Worm (Caenorhabditis elegans) whole organism, L4 larva: ENCODE measurements around the gene gbb-1.

Experiments used
- F44E2.7 ChIP-seq: fragments of 200-800 bp; sonication (Bioruptor generic); IDR thresholded peaks from 2 replicates; pipeline ENCODE4 v2.1.2; 2022; ENCODE audit warnings: missing genetic modification characterization, missing compliant biosample characterization
- F49E8.2 ChIP-seq: sonication (generic microtip); optimal IDR thresholded peaks from 2 replicates; lab custom pipeline; 2016; ENCODE audit warnings: missing compliant biosample characterization, mild to moderate bottlenecking, missing genetic modification characterization, borderline replicate concordance
- R02D3.7 ChIP-seq: fragments of 150-350 bp; sonication (generic microtip); optimal IDR thresholded peaks from 3 replicates; lab custom pipeline; 2014; ENCODE audit warnings: missing biosample characterization, missing genetic modification characterization
- T20F7.1 ChIP-seq: fragments of 200-800 bp; sonication (Bioruptor generic); optimal IDR thresholded peaks from 2 replicates; lab custom pipeline; 2018; ENCODE audit warnings: mild to moderate bottlenecking, missing genetic modification characterization, missing compliant biosample characterization
- T26A8.4 ChIP-seq: fragments of 200-800 bp; sonication (Bioruptor generic); IDR thresholded peaks from 2 replicates; pipeline ENCODE4 v1.3.6; 2022; ENCODE audit warnings: missing genetic modification characterization, missing compliant biosample characterization
- ZK546.5 ChIP-seq, 2 experiments: sonication (generic microtip); optimal IDR thresholded peaks; 2 replicates each; lab custom pipeline; 2017; ENCODE audit warnings: missing biosample characterization in 2 of 2, missing genetic modification characterization in 2 of 2
- attf-4 ChIP-seq: sonication (generic microtip); optimal IDR thresholded peaks from 3 replicates; lab custom pipeline; 2017; ENCODE audit warnings: missing biosample characterization, missing genetic modification characterization
- ceh-20 ChIP-seq: fragments of 200-800 bp; sonication (Bioruptor generic); IDR thresholded peaks from 2 replicates; pipeline ENCODE4 v1.3.6; 2022; ENCODE audit warnings: missing genetic modification reagents, missing genetic modification characterization, missing compliant biosample characterization
- ceh-28 ChIP-seq: fragments of 150-350 bp; optimal IDR thresholded peaks from 2 replicates; lab custom pipeline; 2014; ENCODE audit warnings: missing biosample characterization, missing genetic modification reagents, missing genetic modification characterization
- ceh-62 ChIP-seq: sonication (generic microtip); optimal IDR thresholded peaks from 2 replicates; lab custom pipeline; 2017; ENCODE audit warnings: missing biosample characterization, missing genetic modification characterization
- ctbp-1 ChIP-seq: fragments of 200-800 bp; sonication (Bioruptor generic); IDR thresholded peaks from 2 replicates; pipeline ENCODE4 v1.3.6; 2022; ENCODE audit warnings: missing genetic modification reagents, missing genetic modification characterization, missing compliant biosample characterization
- daf-16 ChIP-seq, 3 experiments: sonication (generic microtip); optimal IDR thresholded peaks; 2 replicates each; lab custom pipeline; 2016 to 2017; ENCODE audit warnings: missing genetic modification characterization in 3 of 3, missing genetic modification reagents in 3 of 3, mild to moderate bottlenecking in 2 of 3, missing compliant biosample characterization in 2 of 3, missing biosample characterization in 1 of 3, moderate library complexity in 1 of 3
- daf-8 ChIP-seq: fragments of 200-800 bp; sonication (Bioruptor generic); IDR thresholded peaks from 2 replicates; pipeline ENCODE4 v1.3.6; 2022; ENCODE audit warnings: missing genetic modification characterization, missing compliant biosample characterization
- dmd-8 ChIP-seq: fragments of 200-800 bp; sonication (Bioruptor generic); IDR thresholded peaks from 2 replicates; pipeline ENCODE4 v1.3.6; 2022; ENCODE audit warnings: missing genetic modification characterization, missing compliant biosample characterization
- dmd-9 ChIP-seq: fragments of 200-800 bp; sonication (Bioruptor generic); IDR thresholded peaks from 2 replicates; pipeline ENCODE4 v1.3.6; 2022; ENCODE audit warnings: missing genetic modification reagents, missing genetic modification characterization, missing compliant biosample characterization
- dpl-1 ChIP-seq: fragments of 150-350 bp; optimal IDR thresholded peaks from 2 replicates; lab custom pipeline; 2014; ENCODE audit warnings: missing biosample characterization, missing genetic modification reagents, missing genetic modification characterization
- duxl-1 ChIP-seq: sonication (generic microtip); optimal IDR thresholded peaks from 2 replicates; lab custom pipeline; 2016; ENCODE audit warnings: mild to moderate bottlenecking, missing genetic modification characterization, moderate library complexity, missing compliant biosample characterization; ENCODE audit not compliant: poor library complexity
- dve-1 ChIP-seq: sonication (generic microtip); optimal IDR thresholded peaks from 2 replicates; lab custom pipeline; 2017; ENCODE audit warnings: antibody characterized with exemption, mild to moderate bottlenecking, missing genetic modification characterization, missing compliant biosample characterization; ENCODE audit not compliant: insufficient read depth
- egl-43 ChIP-seq: fragments of 200-800 bp; sonication (Bioruptor generic); IDR thresholded peaks from 2 replicates; pipeline ENCODE4 v1.3.6; 2022; ENCODE audit warnings: missing genetic modification reagents, missing genetic modification characterization, missing compliant biosample characterization
- fkh-10 ChIP-seq: fragments of 150-350 bp; optimal IDR thresholded peaks from 2 replicates; lab custom pipeline; 2014; ENCODE audit warnings: missing biosample characterization, missing genetic modification reagents, missing genetic modification characterization
- hif-1 ChIP-seq, 2 experiments: sonication (generic microtip); optimal IDR thresholded peaks; 2 replicates each; lab custom pipeline; 2016 to 2017; ENCODE audit warnings: missing compliant biosample characterization in 2 of 2, missing genetic modification characterization in 2 of 2, missing genetic modification reagents in 2 of 2, missing genotype in 2 of 2, mild to moderate bottlenecking in 1 of 2
- hlh-11 ChIP-seq: fragments of 200-800 bp; sonication (Bioruptor generic); optimal IDR thresholded peaks from 2 replicates; lab custom pipeline; 2018; ENCODE audit warnings: mild to moderate bottlenecking, missing genetic modification characterization, missing compliant biosample characterization
- hlh-30 ChIP-seq: sonication (generic microtip); optimal IDR thresholded peaks from 2 replicates; lab custom pipeline; 2017; ENCODE audit warnings: antibody characterized with exemption, mild to moderate bottlenecking, missing genetic modification characterization, missing compliant biosample characterization; ENCODE audit not compliant: insufficient read depth
- hmg-1.1 ChIP-seq: fragments of 200-800 bp; sonication (Bioruptor generic); IDR thresholded peaks from 2 replicates; pipeline ENCODE4 v1.3.6; 2022; ENCODE audit warnings: missing genetic modification reagents, missing genetic modification characterization, missing compliant biosample characterization
- lin-1 ChIP-seq: fragments of 200-800 bp; sonication (Bioruptor generic); IDR thresholded peaks from 2 replicates; pipeline ENCODE4 v1.3.6; 2022; ENCODE audit warnings: missing genetic modification reagents, missing genetic modification characterization, missing compliant biosample characterization
- lin-29 ChIP-seq: fragments of 200-800 bp; sonication (Bioruptor generic); IDR thresholded peaks from 2 replicates; pipeline ENCODE4 v1.3.6; 2022; ENCODE audit warnings: missing genetic modification reagents, missing genetic modification characterization, missing compliant biosample characterization
- lin-39 ChIP-seq: fragments of 150-350 bp; optimal IDR thresholded peaks from 2 replicates; lab custom pipeline; 2014; ENCODE audit warnings: missing biosample characterization, missing genetic modification reagents, missing genetic modification characterization
- lir-3 ChIP-seq: sonication (generic microtip); optimal IDR thresholded peaks from 2 replicates; lab custom pipeline; 2016; ENCODE audit warnings: mild to moderate bottlenecking, missing genetic modification characterization, missing compliant biosample characterization
- madf-9 ChIP-seq: fragments of 200-800 bp; sonication (Bioruptor generic); conservative IDR thresholded peaks from 2 replicates; pipeline ENCODE4 v1.3.6; 2022; ENCODE audit warnings: missing genetic modification reagents, missing genetic modification characterization, missing compliant biosample characterization
- mdt-29 ChIP-seq: fragments of 200-800 bp; sonication (Bioruptor generic); IDR thresholded peaks from 2 replicates; pipeline ENCODE4 v1.3.6; 2022; ENCODE audit warnings: missing genetic modification reagents, missing genetic modification characterization, missing compliant biosample characterization
- nhr-102 ChIP-seq: sonication (generic microtip); optimal IDR thresholded peaks from 2 replicates; lab custom pipeline; 2016; ENCODE audit warnings: mild to moderate bottlenecking, missing genetic modification characterization, moderate library complexity, missing compliant biosample characterization
- nhr-25 ChIP-seq: sonication (generic microtip); optimal IDR thresholded peaks from 2 replicates; lab custom pipeline; 2017; ENCODE audit warnings: missing genetic modification characterization, mild to moderate bottlenecking, missing compliant biosample characterization, antibody characterized with exemption, moderate library complexity, borderline replicate concordance; ENCODE audit not compliant: insufficient read depth
- nhr-28 ChIP-seq: fragments of 150-350 bp; optimal IDR thresholded peaks from 2 replicates; lab custom pipeline; 2014; ENCODE audit warnings: missing biosample characterization, missing genetic modification characterization
- nhr-6 ChIP-seq: fragments of 150-350 bp; optimal IDR thresholded peaks from 2 replicates; lab custom pipeline; 2014; ENCODE audit warnings: missing biosample characterization, missing genetic modification characterization
- nhr-77 ChIP-seq: fragments of 150-350 bp; optimal IDR thresholded peaks from 2 replicates; lab custom pipeline; 2014; ENCODE audit warnings: missing biosample characterization, missing genetic modification characterization
- pha-4 ChIP-seq, 2 experiments: fragments of 150-350 bp in 1 of 2; fragments of 200-800 bp in 1 of 2; sonication (Bioruptor generic) in 1 of 2; IDR thresholded peaks in 1 of 2; optimal IDR thresholded peaks in 1 of 2; 2 replicates each; pipeline versions ENCODE4 v1.3.6 to Lab custom; 2014 to 2022; ENCODE audit warnings: missing genetic modification characterization in 2 of 2, missing genetic modification reagents in 2 of 2, missing biosample characterization in 1 of 2, missing compliant biosample characterization in 1 of 2
- php-3 ChIP-seq: fragments of 200-800 bp; sonication (Bioruptor generic); IDR thresholded peaks from 2 replicates; pipeline ENCODE4 v1.3.6; 2022; ENCODE audit warnings: missing genetic modification reagents, missing genetic modification characterization, missing compliant biosample characterization
- pqm-1 ChIP-seq: sonication (generic microtip); optimal IDR thresholded peaks from 2 replicates; lab custom pipeline; 2017; ENCODE audit warnings: missing biosample characterization, missing genetic modification characterization
- rbr-2 ChIP-seq: sonication (generic microtip); optimal IDR thresholded peaks from 2 replicates; lab custom pipeline; 2016; ENCODE audit warnings: missing genotype, missing genetic modification characterization, missing compliant biosample characterization
- saeg-2 ChIP-seq: fragments of 200-800 bp; sonication (Bioruptor generic); IDR thresholded peaks from 2 replicates; pipeline ENCODE4 v1.3.6; 2022; ENCODE audit warnings: missing genetic modification reagents, missing genetic modification characterization, missing compliant biosample characterization
- snpc-1.2 ChIP-seq: fragments of 200-800 bp; sonication (Bioruptor generic); IDR thresholded peaks from 2 replicates; pipeline ENCODE4 v1.3.6; 2022; ENCODE audit warnings: missing genetic modification reagents, missing genetic modification characterization, missing compliant biosample characterization
- snpc-4 ChIP-seq: fragments of 150-350 bp; optimal IDR thresholded peaks from 2 replicates; lab custom pipeline; 2014; ENCODE audit warnings: missing biosample characterization, missing genetic modification characterization
- tra-1 ChIP-seq: fragments of 200-800 bp; sonication (Bioruptor generic); IDR thresholded peaks from 2 replicates; pipeline ENCODE4 v1.3.6; 2022; ENCODE audit warnings: missing genetic modification reagents, missing genetic modification characterization, missing compliant biosample characterization
- unc-130 ChIP-seq: sonication (generic microtip); optimal IDR thresholded peaks from 2 replicates; lab custom pipeline; 2016; ENCODE audit warnings: missing genetic modification reagents, missing genetic modification characterization, missing compliant biosample characterization
- zag-1 ChIP-seq: fragments of 150-350 bp; optimal IDR thresholded peaks from 2 replicates; lab custom pipeline; 2014; ENCODE audit warnings: missing biosample characterization, missing genetic modification characterization
- zip-11 ChIP-seq: fragments of 200-800 bp; sonication (Bioruptor generic); IDR thresholded peaks from 2 replicates; pipeline ENCODE4 v1.3.6; 2022; ENCODE audit warnings: missing genetic modification characterization, missing compliant biosample characterization
- ztf-7 ChIP-seq: fragments of 150-350 bp; optimal IDR thresholded peaks from 2 replicates; lab custom pipeline; 2014; ENCODE audit warnings: missing biosample characterization, missing genetic modification characterization

The gbb-1 gene

ce11 chrX:2966252-2966651 lies 8.5 kb downstream of the gbb-1 start:
- no peak for TF ChIP-seq ctbp-1 (GFP tag; lab: Robert Waterston, UW)
- no peak for TF ChIP-seq F44E2.7 (GFP tag; lab: Robert Waterston, UW)
- TF ChIP-seq hlh-30 (tag; lab: Kevin White, UChicago) = peak; percentile 6
- TF ChIP-seq nhr-102 (tag; lab: Kevin White, UChicago) = no peak
- no peak for TF ChIP-seq nhr-6 (tag; lab: Kevin White, UChicago)
- no peak for TF ChIP-seq lin-29
- no peak for TF ChIP-seq attf-4 (tag; lab: Kevin White, UChicago)
- no peak for TF ChIP-seq R02D3.7 (tag; lab: Kevin White, UChicago)
- no peak for TF ChIP-seq egl-43 (GFP tag; lab: Robert Waterston, UW)
- TF ChIP-seq unc-130 = no peak
- no peak for TF ChIP-seq pha-4 (GFP tag; IDR thresholded peaks at IDR 0.05; lab: Robert Waterston, UW)
- TF ChIP-seq pha-4 (tag; optimal IDR thresholded peaks at IDR 0.05; lab: Kevin White, UChicago) = no peak
- no peak for TF ChIP-seq nhr-77 (tag; lab: Kevin White, UChicago)
- TF ChIP-seq zip-11 (GFP tag; lab: Robert Waterston, UW) = no peak
- TF ChIP-seq hmg-1.1 (GFP tag; lab: Robert Waterston, UW) = no peak
- peak; percentile 50 for TF ChIP-seq pqm-1
- TF ChIP-seq tra-1 (GFP tag; lab: Robert Waterston, UW) = no peak
- TF ChIP-seq fkh-10 = no peak
- no peak for TF ChIP-seq ztf-7 (tag; lab: Kevin White, UChicago)
- TF ChIP-seq ceh-62 = no peak
- no peak for TF ChIP-seq daf-16 (GFP tag; optimal IDR thresholded peaks at IDR 0.05; lab: Kevin White, UChicago)
- peak; percentile 99 for TF ChIP-seq daf-16 (tag; optimal IDR thresholded peaks at IDR 0.05; lab: Kevin White, UChicago)
- TF ChIP-seq duxl-1 (tag; lab: Kevin White, UChicago) = no peak
- no peak for TF ChIP-seq T26A8.4
- TF ChIP-seq hif-1 (tag; optimal IDR thresholded peaks at IDR 0.05; lab: Kevin White, UChicago) = no peak
- TF ChIP-seq nhr-25 (tag; lab: Kevin White, UChicago) = no peak
- TF ChIP-seq lir-3 = no peak
- no peak for TF ChIP-seq mdt-29 (GFP tag; lab: Robert Waterston, UW)
- no peak for TF ChIP-seq lin-1
- no peak for TF ChIP-seq ZK546.5 (tag; optimal IDR thresholded peaks at IDR 0.05; lab: Kevin White, UChicago)
- no peak for TF ChIP-seq F49E8.2 (tag; lab: Kevin White, UChicago)
- TF ChIP-seq daf-8 = no peak
- peak; percentile 33 for TF ChIP-seq nhr-28
- TF ChIP-seq lin-39 (tag; lab: Kevin White, UChicago) = no peak
- no peak for TF ChIP-seq ceh-28 (tag; lab: Kevin White, UChicago)
- no peak for TF ChIP-seq rbr-2 (tag; lab: Kevin White, UChicago)
- TF ChIP-seq zag-1 = no peak
- TF ChIP-seq T20F7.1 = no peak
- peak; percentile 37 for TF ChIP-seq hlh-11
- TF ChIP-seq dpl-1 (GFP tag; lab: Kevin White, UChicago) = no peak
- TF ChIP-seq saeg-2 (GFP tag; lab: Robert Waterston, UW) = no peak
- TF ChIP-seq dve-1 (tag; lab: Kevin White, UChicago) = peak; percentile 58
- no peak for TF ChIP-seq madf-9 (GFP tag; lab: Robert Waterston, UW)
- TF ChIP-seq snpc-1.2 (GFP tag; lab: Robert Waterston, UW) = no peak
- TF ChIP-seq dmd-9 (GFP tag; lab: Robert Waterston, UW) = no peak
- TF ChIP-seq ceh-20 (GFP tag; lab: Robert Waterston, UW) = no peak
- 0 out of 2 replicates have a peak, but pooled peaks have one; percentile 48 for TF ChIP-seq php-3 (GFP tag; lab: Robert Waterston, UW)
- TF ChIP-seq dmd-8 (GFP tag; lab: Robert Waterston, UW) = no peak
- no peak for TF ChIP-seq snpc-4 (tag; lab: Kevin White, UChicago)
